Worm (Caenorhabditis elegans) whole organism, L4 larva: Measurements from ENCODE around the gene F26F2.4.

Source experiments
- F10B5.3 ChIP-seq: sonication (generic microtip); optimal IDR thresholded peaks from 2 replicates; lab custom pipeline; 2016; ENCODE audit warnings: mild to moderate bottlenecking, missing genetic modification characterization, missing compliant biosample characterization
- F44E2.7 ChIP-seq: fragments of 200-800 bp; sonication (Bioruptor generic); IDR thresholded peaks from 2 replicates; pipeline ENCODE4 v2.1.2; 2022; ENCODE audit warnings: missing genetic modification characterization, missing compliant biosample characterization
- F49E8.2 ChIP-seq: sonication (generic microtip); optimal IDR thresholded peaks from 2 replicates; lab custom pipeline; 2016; ENCODE audit warnings: missing compliant biosample characterization, mild to moderate bottlenecking, missing genetic modification characterization, borderline replicate concordance
- Y48G9A.11 ChIP-seq: fragments of 200-800 bp; sonication (Bioruptor generic); IDR thresholded peaks from 2 replicates; pipeline ENCODE4 v1.3.6; 2022; ENCODE audit warnings: missing genetic modification reagents, missing genetic modification characterization, missing compliant biosample characterization
- Y75B8A.6 ChIP-seq: fragments of 200-800 bp; sonication (Bioruptor generic); IDR thresholded peaks from 2 replicates; pipeline ENCODE4 v1.3.6; 2022; ENCODE audit warnings: missing genetic modification reagents, missing genetic modification characterization, missing compliant biosample characterization
- ZK546.5 ChIP-seq, 2 experiments: sonication (generic microtip); optimal IDR thresholded peaks; 2 replicates each; lab custom pipeline; 2017; ENCODE audit warnings: missing biosample characterization in 2 of 2, missing genetic modification characterization in 2 of 2
- aha-1 ChIP-seq: fragments of 150-350 bp; peaks from one replicate; lab custom pipeline; 2014; ENCODE audit warnings: missing biosample characterization, missing genetic modification characterization
- aly-2 ChIP-seq: sonication (generic microtip); optimal IDR thresholded peaks from 2 replicates; lab custom pipeline; 2018; ENCODE audit warnings: missing biosample characterization, missing genetic modification characterization
- cey-2 ChIP-seq: sonication (generic microtip); optimal IDR thresholded peaks from 3 replicates; lab custom pipeline; 2017; ENCODE audit warnings: missing genetic modification characterization, mild to moderate bottlenecking, missing compliant biosample characterization, antibody characterized with exemption, borderline replicate concordance; ENCODE audit not compliant: insufficient read depth
- daf-16 ChIP-seq, 3 experiments: sonication (generic microtip); optimal IDR thresholded peaks; 2 replicates each; lab custom pipeline; 2016 to 2017; ENCODE audit warnings: missing genetic modification characterization in 3 of 3, missing genetic modification reagents in 3 of 3, mild to moderate bottlenecking in 2 of 3, missing compliant biosample characterization in 2 of 3, missing biosample characterization in 1 of 3, moderate library complexity in 1 of 3
- daf-19 ChIP-seq: fragments of 200-800 bp; sonication (Bioruptor generic); conservative IDR thresholded peaks from 2 replicates; pipeline ENCODE4 v1.3.6; 2022; ENCODE audit warnings: missing genetic modification characterization, missing compliant biosample characterization
- dmd-6 ChIP-seq: fragments of 200-800 bp; sonication (Bioruptor generic); IDR thresholded peaks from 2 replicates; pipeline ENCODE4 v1.3.6; 2022; ENCODE audit warnings: missing genetic modification reagents, missing genetic modification characterization, missing compliant biosample characterization
- dmd-8 ChIP-seq: fragments of 200-800 bp; sonication (Bioruptor generic); IDR thresholded peaks from 2 replicates; pipeline ENCODE4 v1.3.6; 2022; ENCODE audit warnings: missing genetic modification characterization, missing compliant biosample characterization
- dpl-1 ChIP-seq: fragments of 150-350 bp; optimal IDR thresholded peaks from 2 replicates; lab custom pipeline; 2014; ENCODE audit warnings: missing biosample characterization, missing genetic modification reagents, missing genetic modification characterization
- egl-27 ChIP-seq: sonication (generic microtip); optimal IDR thresholded peaks from 3 replicates; lab custom pipeline; 2017; ENCODE audit warnings: missing biosample characterization, missing genetic modification reagents, missing genetic modification characterization
- egl-43 ChIP-seq: fragments of 200-800 bp; sonication (Bioruptor generic); IDR thresholded peaks from 2 replicates; pipeline ENCODE4 v1.3.6; 2022; ENCODE audit warnings: missing genetic modification reagents, missing genetic modification characterization, missing compliant biosample characterization
- hif-1 ChIP-seq, 2 experiments: sonication (generic microtip); optimal IDR thresholded peaks; 2 replicates each; lab custom pipeline; 2016 to 2017; ENCODE audit warnings: missing compliant biosample characterization in 2 of 2, missing genetic modification characterization in 2 of 2, missing genetic modification reagents in 2 of 2, missing genotype in 2 of 2, mild to moderate bottlenecking in 1 of 2
- hlh-30 ChIP-seq: sonication (generic microtip); optimal IDR thresholded peaks from 2 replicates; lab custom pipeline; 2017; ENCODE audit warnings: antibody characterized with exemption, mild to moderate bottlenecking, missing genetic modification characterization, missing compliant biosample characterization; ENCODE audit not compliant: insufficient read depth
- hmg-1.1 ChIP-seq: fragments of 200-800 bp; sonication (Bioruptor generic); IDR thresholded peaks from 2 replicates; pipeline ENCODE4 v1.3.6; 2022; ENCODE audit warnings: missing genetic modification reagents, missing genetic modification characterization, missing compliant biosample characterization
- lin-13 ChIP-seq: fragments of 150-350 bp; optimal IDR thresholded peaks from 2 replicates; lab custom pipeline; 2014; ENCODE audit warnings: missing biosample characterization, missing genetic modification reagents, missing genetic modification characterization
- lin-15B ChIP-seq: fragments of 150-350 bp; sonication (generic microtip); optimal IDR thresholded peaks from 3 replicates; lab custom pipeline; 2014; ENCODE audit warnings: missing biosample characterization, missing genetic modification characterization
- lin-29 ChIP-seq: fragments of 200-800 bp; sonication (Bioruptor generic); IDR thresholded peaks from 2 replicates; pipeline ENCODE4 v1.3.6; 2022; ENCODE audit warnings: missing genetic modification reagents, missing genetic modification characterization, missing compliant biosample characterization
- lsy-2 ChIP-seq, 2 experiments: fragments of 150-350 bp in 1 of 2; sonication (generic microtip) in 1 of 2; optimal IDR thresholded peaks; 2 replicates each; lab custom pipeline; 2014 to 2017; ENCODE audit warnings: missing biosample characterization in 2 of 2, missing genetic modification characterization in 2 of 2
- nhr-10 ChIP-seq: fragments of 150-350 bp; optimal IDR thresholded peaks from 2 replicates; lab custom pipeline; 2014; ENCODE audit warnings: missing biosample characterization, missing genetic modification characterization
- nhr-11 ChIP-seq: fragments of 150-350 bp; optimal IDR thresholded peaks from 2 replicates; lab custom pipeline; 2014; ENCODE audit warnings: missing biosample characterization, missing genetic modification characterization
- nhr-25 ChIP-seq: sonication (generic microtip); optimal IDR thresholded peaks from 2 replicates; lab custom pipeline; 2017; ENCODE audit warnings: missing genetic modification characterization, mild to moderate bottlenecking, missing compliant biosample characterization, antibody characterized with exemption, moderate library complexity, borderline replicate concordance; ENCODE audit not compliant: insufficient read depth
- nhr-48 ChIP-seq: sonication (generic microtip); optimal IDR thresholded peaks from 2 replicates; lab custom pipeline; 2016; ENCODE audit warnings: mild to moderate bottlenecking, missing genetic modification characterization, missing compliant biosample characterization
- saeg-2 ChIP-seq: fragments of 200-800 bp; sonication (Bioruptor generic); IDR thresholded peaks from 2 replicates; pipeline ENCODE4 v1.3.6; 2022; ENCODE audit warnings: missing genetic modification reagents, missing genetic modification characterization, missing compliant biosample characterization
- sdz-12 ChIP-seq: fragments of 200-800 bp; sonication (Bioruptor generic); optimal IDR thresholded peaks from 2 replicates; lab custom pipeline; 2018; ENCODE audit warnings: mild to moderate bottlenecking, missing genetic modification characterization, missing compliant biosample characterization
- set-16 ChIP-seq: fragments of 200-800 bp; sonication (Bioruptor generic); IDR thresholded peaks from 2 replicates; pipeline ENCODE4 v1.3.6; 2022; ENCODE audit warnings: missing genetic modification reagents, missing genetic modification characterization, missing compliant biosample characterization
- tra-1 ChIP-seq: fragments of 200-800 bp; sonication (Bioruptor generic); IDR thresholded peaks from 2 replicates; pipeline ENCODE4 v1.3.6; 2022; ENCODE audit warnings: missing genetic modification reagents, missing genetic modification characterization, missing compliant biosample characterization
- unc-130 ChIP-seq: sonication (generic microtip); optimal IDR thresholded peaks from 2 replicates; lab custom pipeline; 2016; ENCODE audit warnings: missing genetic modification reagents, missing genetic modification characterization, missing compliant biosample characterization
- vab-7 ChIP-seq: fragments of 200-800 bp; sonication (Bioruptor generic); IDR thresholded peaks from 2 replicates; pipeline ENCODE4 v1.3.6; 2022; ENCODE audit warnings: missing genetic modification reagents, missing genetic modification characterization, missing compliant biosample characterization
- zag-1 ChIP-seq: fragments of 150-350 bp; optimal IDR thresholded peaks from 2 replicates; lab custom pipeline; 2014; ENCODE audit warnings: missing biosample characterization, missing genetic modification characterization
- zfp-3 ChIP-seq: fragments of 200-800 bp; sonication (Bioruptor generic); conservative IDR thresholded peaks from 2 replicates; pipeline ENCODE4 v1.3.6; 2022; ENCODE audit warnings: missing genetic modification reagents, missing genetic modification characterization, missing compliant biosample characterization

The F26F2.4 gene

DNA sequence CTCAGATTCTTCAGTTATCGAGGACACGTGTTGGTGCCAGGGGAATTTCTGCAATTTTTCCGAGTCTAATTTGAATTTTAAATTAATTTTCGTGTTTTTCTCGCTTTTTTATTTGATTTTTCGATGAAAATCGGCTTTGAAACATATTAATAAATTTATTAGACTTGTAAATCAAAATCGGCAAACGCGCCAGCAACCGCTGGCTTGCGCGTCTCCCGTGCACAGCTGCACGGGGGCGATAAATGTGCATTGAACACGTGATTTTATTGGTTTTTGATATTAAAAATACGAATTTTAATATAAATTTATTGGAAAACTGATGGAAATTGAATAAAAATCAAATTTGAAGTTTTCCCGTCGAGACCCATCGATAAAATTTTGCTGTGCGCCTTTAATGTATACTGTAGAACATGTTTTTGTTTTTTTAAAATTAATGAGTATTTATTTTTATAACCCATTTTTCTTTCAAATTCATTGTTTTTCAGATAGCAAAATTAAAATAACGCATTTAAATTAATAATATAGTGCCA is 11.5 kb downstream of the F26F2.4 start, which contains the start of gene F26F2.7 (continued):
- peak; percentile 67 for TF ChIP-seq saeg-2 (GFP tag; lab: Robert Waterston, UW)
- TF ChIP-seq nhr-25 (tag; lab: Kevin White, UChicago) = no peak
- no peak; the same call in 1 of the 2 replicates for TF ChIP-seq tra-1 (GFP tag; lab: Robert Waterston, UW)
- TF ChIP-seq ZK546.5 (tag; optimal IDR thresholded peaks at IDR 0.05; lab: Kevin White, UChicago) = no peak
- no peak for TF ChIP-seq set-16
- peak; percentile 98 for TF ChIP-seq hlh-30
- TF ChIP-seq lsy-2 (tag; optimal IDR thresholded peaks at IDR 0.05; lab: Kevin White, UChicago) = peak; percentile 18 to 94
- peak; percentile 79 for TF ChIP-seq dpl-1 (GFP tag; lab: Kevin White, UChicago)
- peak; percentile 68 for TF ChIP-seq F10B5.3
- no peak for TF ChIP-seq aly-2 (tag; lab: Kevin White, UChicago)
- peak in 1 of 2 experiments; percentile 66 for TF ChIP-seq hif-1 (tag; optimal IDR thresholded peaks at IDR 0.05; lab: Kevin White, UChicago)
- peak; percentile 94 for TF ChIP-seq F49E8.2 (tag; lab: Kevin White, UChicago)

DNA sequence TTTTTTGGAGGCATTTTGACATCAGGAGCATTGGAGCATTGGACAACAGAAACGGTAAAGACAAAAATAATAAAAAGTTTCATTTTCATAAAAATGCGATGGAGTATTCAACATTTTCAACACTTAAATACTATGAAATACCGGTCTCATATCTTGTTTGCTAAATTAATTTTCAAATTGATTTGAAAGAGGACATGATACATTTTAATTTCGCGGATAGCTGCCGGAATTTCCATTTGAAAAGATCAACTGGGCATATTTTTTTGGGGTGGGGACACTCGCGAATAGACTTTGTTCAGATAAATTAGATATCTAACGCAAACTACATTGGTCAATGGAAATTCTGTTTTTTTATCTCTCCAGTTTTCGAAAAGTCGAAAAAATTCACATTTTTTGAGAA is 25.7 kb downstream of the F26F2.4 start, which contains the start of gene F26F2.10:
TSS of gene F26F2.10 (minus strand) at position 101 of the 400 bp plus-strand sequence.
- TF ChIP-seq lin-15B (no peak), daf-16 (GFP tag; optimal IDR thresholded peaks at IDR 0.05; lab: Kevin White, UChicago) (no peak), daf-16 (tag; optimal IDR thresholded peaks at IDR 0.05; lab: Kevin White, UChicago) (no peak), sdz-12 (GFP tag; lab: Kevin White, UChicago) (no peak), Y75B8A.6 (GFP tag; lab: Robert Waterston, UW) (no peak), nhr-11 (tag; lab: Kevin White, UChicago) (no peak), aly-2 (tag; lab: Kevin White, UChicago) (no peak), daf-19 (GFP tag; lab: Robert Waterston, UW) (no peak), zag-1 (no peak), cey-2 (tag; lab: Kevin White, UChicago) (no peak), lin-29 (GFP tag; lab: Robert Waterston, UW) (no peak), lin-13 (GFP tag; lab: Kevin White, UChicago) (no peak), dmd-8 (no peak), nhr-10 (tag; lab: Kevin White, UChicago) (no peak), unc-130 (GFP tag; lab: Kevin White, UChicago) (no peak), aha-1 (no peak), F44E2.7 (GFP tag; lab: Robert Waterston, UW) (no peak), dmd-6 (GFP tag; lab: Robert Waterston, UW) (no peak), egl-43 (no peak)

DNA sequence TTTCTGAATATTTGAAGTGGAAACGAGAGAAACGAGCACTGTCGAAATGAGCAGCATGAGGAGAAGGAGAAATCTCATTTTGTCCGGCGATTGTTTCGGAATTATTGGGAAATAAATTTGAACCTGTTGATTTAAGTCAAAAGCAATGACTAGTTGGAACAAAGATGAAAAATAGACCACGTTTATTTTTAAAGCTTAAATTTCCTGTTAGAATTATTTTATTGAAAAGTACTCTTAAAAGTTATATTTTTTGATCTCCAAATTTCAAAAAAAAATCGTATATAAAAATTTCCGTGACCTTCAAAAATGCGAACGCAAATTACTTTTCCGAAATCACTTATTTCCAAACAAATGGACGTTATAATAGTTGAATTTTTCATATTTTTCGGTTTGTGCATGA is 26.6 kb downstream of the F26F2.4 start, which contains the start of gene F26F2.11:
TSS of gene F26F2.11 (minus strand) at position 101 of the 400 bp plus-strand sequence.
- TF ChIP-seq nhr-48 (tag; lab: Kevin White, UChicago) = no peak
- no peak for TF ChIP-seq egl-27 (tag; lab: Kevin White, UChicago)
- TF ChIP-seq hif-1 (tag; optimal IDR thresholded peaks at IDR 0.05; lab: Kevin White, UChicago) = no peak
- no peak for TF ChIP-seq hmg-1.1
- no peak for TF ChIP-seq vab-7
- TF ChIP-seq Y48G9A.11 (GFP tag; lab: Robert Waterston, UW) = no peak
- no peak for TF ChIP-seq zfp-3 (GFP tag; lab: Robert Waterston, UW)
